Worm (Caenorhabditis elegans) whole organism, midembryonic: ENCODE measurements around the gene F52G3.5.

ENCODE experiments used
- T22C8.4 ChIP-seq: fragments of 200-800 bp; sonication (Bioruptor generic); IDR thresholded peaks from 2 replicates; pipeline ENCODE4 v1.3.6; 2022; ENCODE audit warnings: missing genetic modification characterization, missing compliant biosample characterization
- cog-1 ChIP-seq: sonication (generic microtip); optimal IDR thresholded peaks from 2 replicates; lab custom pipeline; 2016; ENCODE audit warnings: missing genetic modification characterization, missing compliant biosample characterization
- flt-1 ChIP-seq: fragments of 200-800 bp; sonication (Bioruptor generic); IDR thresholded peaks from 2 replicates; pipeline ENCODE4 v1.3.6; 2022; ENCODE audit warnings: missing genetic modification characterization, missing compliant biosample characterization
- klf-2 ChIP-seq: fragments of 200-800 bp; sonication (Bioruptor generic); conservative IDR thresholded peaks from 2 replicates; pipeline ENCODE4 v1.3.6; 2022; ENCODE audit warnings: missing genetic modification reagents, missing genetic modification characterization, missing compliant biosample characterization
- med-1 ChIP-seq: sonication (generic microtip); optimal IDR thresholded peaks from 2 replicates; lab custom pipeline; 2017; ENCODE audit warnings: missing genetic modification characterization, mild to moderate bottlenecking, missing compliant biosample characterization, antibody characterized with exemption, missing genetic modification reagents; ENCODE audit not compliant: insufficient read depth
- ref-1 ChIP-seq: fragments of 200-800 bp; sonication (Bioruptor generic); conservative IDR thresholded peaks from 2 replicates; pipeline ENCODE4 v1.3.6; 2022; ENCODE audit warnings: missing genetic modification reagents, missing genetic modification characterization, missing compliant biosample characterization
- tab-1 ChIP-seq: fragments of 200-800 bp; sonication (Bioruptor generic); IDR thresholded peaks from 2 replicates; pipeline ENCODE4 v1.3.6; 2022; ENCODE audit warnings: missing genetic modification characterization, missing compliant biosample characterization
- ztf-23 ChIP-seq: fragments of 200-800 bp; sonication (Bioruptor generic); IDR thresholded peaks from 2 replicates; pipeline ENCODE4 v1.3.6; 2022; ENCODE audit warnings: missing genetic modification reagents, missing genetic modification characterization, missing compliant biosample characterization
- ztf-29 ChIP-seq: fragments of 200-800 bp; sonication (Bioruptor generic); IDR thresholded peaks from 2 replicates; pipeline ENCODE4 v1.3.6; 2022; ENCODE audit warnings: missing genetic modification reagents, missing genetic modification characterization, missing compliant biosample characterization

- no peak for TF ChIP-seq ztf-23 (GFP tag; lab: Robert Waterston, UW)
- TF ChIP-seq ref-1 (GFP tag; lab: Robert Waterston, UW): no peak
- no peak for TF ChIP-seq med-1 (GFP tag; lab: Kevin White, UChicago)
- no peak for TF ChIP-seq tab-1 (GFP tag; lab: Robert Waterston, UW)
- TF ChIP-seq klf-2 (GFP tag; lab: Robert Waterston, UW): no peak
- TF ChIP-seq T22C8.4 (GFP tag; lab: Robert Waterston, UW): no peak
- TF ChIP-seq cog-1 (tag; lab: Kevin White, UChicago): no peak
- TF ChIP-seq flt-1 (GFP tag; lab: Robert Waterston, UW): no peak
- no peak for TF ChIP-seq ztf-29
Measured at ce11 chrX:16967813-16968212, 8.1 kb downstream of the F52G3.5 start.
